Fruit fly (Drosophila melanogaster) S2 (cell line): ENCODE data around the gene Sgs3.

Source experiments
- CG8478 ChIP-seq: fragments of >200 bp; optimal IDR thresholded peaks from 2 replicates; lab custom pipeline; 2018
- CTCF ChIP-seq, 2 experiments: fragments of >200 bp; optimal IDR thresholded peaks; 2 replicates each; lab custom pipeline; 2018

- TF ChIP-seq CTCF (optimal IDR thresholded peaks at IDR 0.05; lab: Kevin White, UChicago): peak in 1 of 2 experiments; percentile 15
- TF ChIP-seq CG8478 (lab: Kevin White, UChicago): no peak
Observed at dm6 chr3L:11554796-11555195, 42.8 kb downstream of the Sgs3 start.
